Worm (Caenorhabditis elegans): Measurements from ENCODE around the gene fbxl-4.

DNA sequence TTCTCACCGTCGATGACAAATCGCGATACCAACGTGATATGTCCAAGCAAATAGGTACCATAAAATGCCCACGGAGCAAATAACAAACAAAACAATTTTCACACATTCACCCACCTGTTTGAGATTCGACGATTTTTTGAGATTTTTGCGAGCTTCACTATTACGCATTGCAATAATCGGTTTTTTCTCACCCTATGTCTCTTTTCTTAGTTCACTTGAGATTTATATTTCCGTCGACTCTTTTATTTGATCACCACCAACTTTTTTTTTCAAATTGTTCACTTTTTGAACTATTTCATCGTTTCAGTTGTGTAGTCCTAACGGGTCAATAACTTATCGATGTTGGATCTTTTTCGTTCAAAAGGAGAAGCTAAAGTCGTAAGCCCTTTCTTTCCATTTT is at the start of gene fbxl-4:
- TF ChIP-seq aly-1 (tag; optimal IDR thresholded peaks at IDR 0.05) (no peak), ama-1 (optimal IDR thresholded peaks at IDR 0.05) (no peak), flt-1 (GFP tag; IDR thresholded peaks at IDR 0.05) (no peak), ceh-13 (GFP tag; optimal IDR thresholded peaks at IDR 0.05) (no peak), scrt-1 (GFP tag; IDR thresholded peaks at IDR 0.05) (no peak), tbx-11 (GFP tag; IDR thresholded peaks at IDR 0.05) (no peak)

Data from whole organism, early embryonic.